Worm (Caenorhabditis elegans) whole organism, L1 larva: Measurements from ENCODE around the gene nra-1.

Experiments used
- C04F5.9 ChIP-seq: sonication (generic microtip); optimal IDR thresholded peaks from 2 replicates; lab custom pipeline; 2016; ENCODE audit warnings: missing genetic modification characterization, missing compliant biosample characterization
- C16A3.4 ChIP-seq: fragments of 150-350 bp; optimal IDR thresholded peaks from 2 replicates; lab custom pipeline; 2014; ENCODE audit warnings: missing biosample characterization, missing genetic modification characterization
- Y116A8C.19 ChIP-seq: sonication (generic microtip); optimal IDR thresholded peaks from 2 replicates; lab custom pipeline; 2016; ENCODE audit warnings: missing compliant biosample characterization, missing genetic modification characterization, borderline replicate concordance
- aha-1 ChIP-seq: fragments of 150-350 bp; optimal IDR thresholded peaks from 2 replicates; lab custom pipeline; 2014; ENCODE audit warnings: missing biosample characterization, missing genetic modification characterization
- alr-1 ChIP-seq: fragments of 200-800 bp; sonication (Bioruptor generic); optimal IDR thresholded peaks from 2 replicates; lab custom pipeline; 2018; ENCODE audit warnings: borderline replicate concordance, mild to moderate bottlenecking, missing genetic modification characterization, missing compliant biosample characterization
- ama-1 ChIP-seq: fragments of 150-350 bp; optimal IDR thresholded peaks from 2 replicates; lab custom pipeline; 2014
- ceh-63 ChIP-seq: fragments of 200-800 bp; sonication (Bioruptor generic); optimal IDR thresholded peaks from 2 replicates; lab custom pipeline; 2018; ENCODE audit warnings: mild to moderate bottlenecking, missing genetic modification characterization, missing compliant biosample characterization
- ceh-8 ChIP-seq: fragments of 200-800 bp; sonication (Bioruptor generic); optimal IDR thresholded peaks from 2 replicates; lab custom pipeline; 2018; ENCODE audit warnings: mild to moderate bottlenecking, missing genetic modification characterization, moderate library complexity, missing compliant biosample characterization
- ceh-82 ChIP-seq, 3 experiments: fragments of 150-350 bp in 1 of 3; sonication (generic microtip) in 2 of 3; optimal IDR thresholded peaks; 2 replicates each; lab custom pipeline; 2014 to 2017; ENCODE audit warnings: missing biosample characterization in 3 of 3, missing genetic modification characterization in 3 of 3
- ceh-90 ChIP-seq: sonication (generic microtip); optimal IDR thresholded peaks from 2 replicates; lab custom pipeline; 2016; ENCODE audit warnings: missing genetic modification characterization, missing compliant biosample characterization
- dsc-1 ChIP-seq: sonication (generic microtip); optimal IDR thresholded peaks from 2 replicates; lab custom pipeline; 2016; ENCODE audit warnings: mild to moderate bottlenecking, missing genetic modification characterization, missing compliant biosample characterization
- elt-2 ChIP-seq: sonication (generic microtip); optimal IDR thresholded peaks from 2 replicates; lab custom pipeline; 2016; ENCODE audit warnings: missing genetic modification characterization, mild to moderate bottlenecking, inconsistent platforms, missing compliant biosample characterization, missing genetic modification reagents
- elt-3 ChIP-seq, 6 experiments: fragments of 150-350 bp in 1 of 6; sonication (generic microtip); optimal IDR thresholded peaks; 2 replicates each; lab custom pipeline; 2017 to 2018; ENCODE audit warnings: missing biosample characterization in 6 of 6, missing genetic modification characterization in 6 of 6, inconsistent platforms in 1 of 6
- ets-5 ChIP-seq: fragments of 200-800 bp; sonication (Bioruptor generic); IDR thresholded peaks from 2 replicates; pipeline ENCODE4 v1.3.6; 2022; ENCODE audit warnings: missing genetic modification characterization, missing compliant biosample characterization
- fkh-4 ChIP-seq: sonication (generic microtip); optimal IDR thresholded peaks from 2 replicates; lab custom pipeline; 2016; ENCODE audit warnings: missing compliant biosample characterization, missing genetic modification characterization, borderline replicate concordance
- fos-1 ChIP-seq: fragments of 150-350 bp; optimal IDR thresholded peaks from 2 replicates; lab custom pipeline; 2014; ENCODE audit warnings: missing biosample characterization, missing genetic modification characterization
- grh-1 ChIP-seq: fragments of 200-800 bp; sonication (Bioruptor generic); IDR thresholded peaks from 2 replicates; pipeline ENCODE4 v1.3.6; 2022; ENCODE audit warnings: missing genetic modification reagents, missing genetic modification characterization, missing compliant biosample characterization
- hlh-17 ChIP-seq: fragments of 200-800 bp; sonication (Bioruptor generic); optimal IDR thresholded peaks from 2 replicates; lab custom pipeline; 2018; ENCODE audit warnings: missing genetic modification characterization, mild to moderate bottlenecking, missing compliant biosample characterization, moderate library complexity, borderline replicate concordance
- hpl-2 ChIP-seq: fragments of 150-350 bp; optimal IDR thresholded peaks from 2 replicates; lab custom pipeline; 2014; ENCODE audit warnings: missing biosample characterization, missing genetic modification reagents, missing genetic modification characterization
- irx-1 ChIP-seq: sonication (generic microtip); optimal IDR thresholded peaks from 2 replicates; lab custom pipeline; 2016; ENCODE audit warnings: missing genetic modification characterization, missing compliant biosample characterization
- jun-1 ChIP-seq: fragments of 150-350 bp; optimal IDR thresholded peaks from 2 replicates; lab custom pipeline; 2014; ENCODE audit warnings: missing biosample characterization, missing genetic modification reagents, missing genetic modification characterization
- lin-13 ChIP-seq: fragments of 150-350 bp; optimal IDR thresholded peaks from 2 replicates; lab custom pipeline; 2014; ENCODE audit warnings: missing biosample characterization, missing genetic modification reagents, missing genetic modification characterization
- lin-14 ChIP-seq: fragments of 200-800 bp; sonication (Bioruptor generic); optimal IDR thresholded peaks from 2 replicates; lab custom pipeline; 2018; ENCODE audit warnings: mild to moderate bottlenecking, missing genetic modification characterization, moderate library complexity, missing compliant biosample characterization
- lin-39 ChIP-seq: fragments of 150-350 bp; optimal IDR thresholded peaks from 2 replicates; lab custom pipeline; 2014; ENCODE audit warnings: missing biosample characterization, missing genetic modification reagents, missing genetic modification characterization
- lir-3 ChIP-seq: sonication (generic microtip); optimal IDR thresholded peaks from 2 replicates; lab custom pipeline; 2016; ENCODE audit warnings: mild to moderate bottlenecking, missing genetic modification characterization, moderate library complexity, missing compliant biosample characterization; ENCODE audit not compliant: poor library complexity
- lsy-2 ChIP-seq, 2 experiments: fragments of 150-350 bp; optimal IDR thresholded peaks; 2 replicates each; lab custom pipeline; 2014; ENCODE audit warnings: missing biosample characterization in 2 of 2, missing genetic modification characterization in 2 of 2
- mdl-1 ChIP-seq, 2 experiments: fragments of 150-350 bp; optimal IDR thresholded peaks; 2 replicates each; lab custom pipeline; 2014 to 2017; ENCODE audit warnings: missing biosample characterization in 2 of 2, missing genetic modification characterization in 2 of 2, inconsistent platforms in 1 of 2
- nhr-11 ChIP-seq: fragments of 150-350 bp; optimal IDR thresholded peaks from 2 replicates; lab custom pipeline; 2014; ENCODE audit warnings: missing biosample characterization, missing genetic modification characterization
- nhr-19 ChIP-seq: fragments of 200-800 bp; sonication (Bioruptor generic); conservative IDR thresholded peaks from 2 replicates; pipeline ENCODE4 v1.3.6; 2022; ENCODE audit warnings: missing genetic modification characterization, missing compliant biosample characterization
- nhr-20 ChIP-seq: sonication (generic microtip); optimal IDR thresholded peaks from 2 replicates; lab custom pipeline; 2016; ENCODE audit warnings: mild to moderate bottlenecking, missing genetic modification characterization, missing compliant biosample characterization
- nhr-28 ChIP-seq: fragments of 150-350 bp; optimal IDR thresholded peaks from 2 replicates; lab custom pipeline; 2014; ENCODE audit warnings: missing biosample characterization, missing genetic modification characterization
- nhr-47 ChIP-seq: sonication (generic microtip); optimal IDR thresholded peaks from 2 replicates; lab custom pipeline; 2016; ENCODE audit warnings: mild to moderate bottlenecking, missing genetic modification characterization, moderate library complexity, missing compliant biosample characterization
- nhr-76 ChIP-seq: sonication (generic microtip); optimal IDR thresholded peaks from 2 replicates; lab custom pipeline; 2017; ENCODE audit warnings: missing biosample characterization, missing genetic modification characterization
- nhr-84 ChIP-seq: sonication (generic microtip); optimal IDR thresholded peaks from 2 replicates; lab custom pipeline; 2017; ENCODE audit warnings: missing biosample characterization, missing genetic modification characterization
- nhr-85 ChIP-seq: sonication (generic microtip); peaks from one replicate; lab custom pipeline; 2016; ENCODE audit warnings: missing genetic modification characterization, inconsistent platforms, missing compliant biosample characterization
- nhr-90 ChIP-seq: sonication (generic microtip); optimal IDR thresholded peaks from 2 replicates; lab custom pipeline; 2016; ENCODE audit warnings: mild to moderate bottlenecking, missing genetic modification characterization, missing compliant biosample characterization; ENCODE audit not compliant: poor library complexity
- pag-3 ChIP-seq: sonication (generic microtip); optimal IDR thresholded peaks from 2 replicates; lab custom pipeline; 2017; ENCODE audit warnings: missing genetic modification characterization, mild to moderate bottlenecking, missing compliant biosample characterization, antibody characterized with exemption, borderline replicate concordance; ENCODE audit not compliant: insufficient read depth
- rnt-1 ChIP-seq: sonication (generic microtip); optimal IDR thresholded peaks from 2 replicates; lab custom pipeline; 2016; ENCODE audit warnings: mild to moderate bottlenecking, missing genetic modification characterization, moderate library complexity, missing compliant biosample characterization
- snpc-4 ChIP-seq: fragments of 150-350 bp; optimal IDR thresholded peaks from 2 replicates; lab custom pipeline; 2014; ENCODE audit warnings: missing biosample characterization, missing genetic modification characterization
- snu-23 ChIP-seq: sonication (generic microtip); optimal IDR thresholded peaks from 2 replicates; lab custom pipeline; 2016; ENCODE audit warnings: missing genetic modification characterization, missing compliant biosample characterization
- sox-4 ChIP-seq: sonication (generic microtip); optimal IDR thresholded peaks from 2 replicates; lab custom pipeline; 2016; ENCODE audit warnings: missing genetic modification characterization, missing compliant biosample characterization
- sptf-1 ChIP-seq: fragments of 150-350 bp; optimal IDR thresholded peaks from 2 replicates; lab custom pipeline; 2014; ENCODE audit warnings: missing biosample characterization, missing genetic modification characterization
- sup-37 ChIP-seq: fragments of 200-800 bp; sonication (Bioruptor generic); optimal IDR thresholded peaks from 2 replicates; lab custom pipeline; 2018; ENCODE audit warnings: mild to moderate bottlenecking, missing genetic modification characterization, missing compliant biosample characterization
- swsn-7 ChIP-seq: sonication (generic microtip); optimal IDR thresholded peaks from 2 replicates; lab custom pipeline; 2016; ENCODE audit warnings: missing genetic modification characterization, missing compliant biosample characterization
- tbx-2 ChIP-seq: sonication (generic microtip); optimal IDR thresholded peaks from 2 replicates; lab custom pipeline; 2016; ENCODE audit warnings: missing genetic modification characterization, missing compliant biosample characterization
- unc-62 ChIP-seq: fragments of 150-350 bp; optimal IDR thresholded peaks from 2 replicates; lab custom pipeline; 2014; ENCODE audit warnings: missing biosample characterization, missing genetic modification reagents, missing genetic modification characterization
- unc-98 ChIP-seq: fragments of 200-800 bp; sonication (Bioruptor generic); IDR thresholded peaks from 2 replicates; pipeline ENCODE4 v1.3.6; 2022; ENCODE audit warnings: missing genetic modification characterization, missing compliant biosample characterization
- vab-15 ChIP-seq: sonication (generic microtip); optimal IDR thresholded peaks from 2 replicates; lab custom pipeline; 2017; ENCODE audit warnings: missing genotype, mild to moderate bottlenecking, missing genetic modification characterization, missing compliant biosample characterization
- zag-1 ChIP-seq: fragments of 150-350 bp; optimal IDR thresholded peaks from 2 replicates; lab custom pipeline; 2014; ENCODE audit warnings: missing biosample characterization, missing genetic modification characterization
- zip-4 ChIP-seq: fragments of 200-800 bp; sonication (Bioruptor generic); optimal IDR thresholded peaks from 2 replicates; lab custom pipeline; 2018; ENCODE audit warnings: mild to moderate bottlenecking, missing genetic modification characterization, moderate library complexity, missing compliant biosample characterization

nra-1 gene

DNA sequence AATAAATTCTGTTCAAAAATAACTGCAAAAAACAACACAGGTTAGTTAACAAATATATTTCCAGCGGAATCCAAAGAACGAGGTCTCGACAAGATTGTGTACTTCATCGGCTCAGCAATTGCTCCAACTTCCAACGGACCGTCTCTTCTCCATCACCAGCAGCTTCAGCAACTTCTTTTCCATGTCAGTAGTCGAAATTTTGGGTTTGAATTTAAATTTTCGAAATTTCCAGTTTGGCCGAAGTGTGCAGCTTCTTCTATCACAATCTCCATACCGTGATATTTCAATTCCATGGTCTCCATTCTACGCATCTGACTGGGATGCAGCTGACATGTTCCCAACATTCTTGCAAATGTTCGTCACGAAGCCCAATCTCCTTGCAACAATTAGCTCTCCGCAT, 30.6 kb downstream of the nra-1 start (continued):
- TF ChIP-seq nhr-84 (tag; lab: Kevin White, UChicago), result no peak

- TF ChIP-seq nhr-11 (peak; percentile 97), nhr-19 (GFP tag; lab: Robert Waterston, UW) (peak; percentile 99), unc-62 (GFP tag; lab: Kevin White, UChicago) (peak; percentile 33), nhr-84 (tag; lab: Kevin White, UChicago) (no peak), elt-2 (peak; percentile 94), zag-1 (peak; percentile 90), lin-14 (GFP tag; lab: Kevin White, UChicago) (peak; percentile 99), ceh-82 (tag; optimal IDR thresholded peaks at IDR 0.05; lab: Kevin White, UChicago) (peak; percentile 99 to 100 (median 100)), C04F5.9 (tag; lab: Kevin White, UChicago) (peak; percentile 92), ets-5 (GFP tag; lab: Robert Waterston, UW) (no peak), grh-1 (GFP tag; lab: Robert Waterston, UW) (peak; percentile 98), nhr-20 (tag; lab: Kevin White, UChicago) (peak; percentile 99), jun-1 (peak; percentile 98), sup-37 (GFP tag; lab: Kevin White, UChicago) (peak; percentile 98), lir-3 (tag; lab: Kevin White, UChicago) (peak; percentile 94), nhr-47 (tag; lab: Kevin White, UChicago) (peak; percentile 99), lsy-2 (tag; optimal IDR thresholded peaks at IDR 0.05; lab: Kevin White, UChicago) (peak; percentile 97), lin-13 (GFP tag; lab: Kevin White, UChicago) (peak; percentile 99), C16A3.4 (tag; lab: Kevin White, UChicago) (peak; percentile 100), snu-23 (GFP tag; lab: Kevin White, UChicago) (peak; percentile 99), ceh-90 (tag; lab: Kevin White, UChicago) (peak; percentile 68), Y116A8C.19 (tag; lab: Kevin White, UChicago) (no peak), lin-39 (peak; percentile 99), mdl-1 (tag; optimal IDR thresholded peaks at IDR 0.05; lab: Kevin White, UChicago) (peak; percentile 38 to 95), tbx-2 (tag; lab: Kevin White, UChicago) (peak; percentile 99), fos-1 (tag; lab: Kevin White, UChicago) (peak; percentile 96), snpc-4 (tag; lab: Kevin White, UChicago) (peak; percentile 95), dsc-1 (peak; percentile 99), hlh-17 (GFP tag; lab: Kevin White, UChicago) (no peak), fkh-4 (peak; percentile 82), vab-15 (tag; lab: Kevin White, UChicago) (peak; percentile 88), aha-1 (tag; lab: Kevin White, UChicago) (peak; percentile 97), pag-3 (tag; lab: Kevin White, UChicago) (peak; percentile 74), ceh-8 (GFP tag; lab: Kevin White, UChicago) (peak; percentile 97), sptf-1 (tag; lab: Kevin White, UChicago) (no peak), nhr-28 (tag; lab: Kevin White, UChicago) (no peak), elt-3 (tag; optimal IDR thresholded peaks at IDR 0.05; lab: Kevin White, UChicago) (peak; percentile 60 to 97 (median 88)), swsn-7 (tag; lab: Kevin White, UChicago) (peak; percentile 99), irx-1 (tag; lab: Kevin White, UChicago) (peak; percentile 98), ceh-63 (GFP tag; lab: Kevin White, UChicago) (no peak), alr-1 (tag; lab: Kevin White, UChicago) (no peak), zip-4 (GFP tag; lab: Kevin White, UChicago) (peak; percentile 94), ama-1 (lab: Kevin White, UChicago) (peak; percentile 84), nhr-90 (tag; lab: Kevin White, UChicago) (peak; percentile 99), hpl-2 (GFP tag; lab: Kevin White, UChicago) (peak; percentile 92), sox-4 (tag; lab: Kevin White, UChicago) (peak; percentile 96), nhr-85 (peak; percentile 99), unc-98 (GFP tag; lab: Robert Waterston, UW) (peak; percentile 83), nhr-76 (tag; lab: Kevin White, UChicago) (peak; percentile 80), rnt-1 (peak; percentile 99)
Measured at ce11 chrIV:17249691-17250181, 34.3 kb downstream of the nra-1 start, which contains the start of gene eelo-2. Gene eelo-2, plus strand, starts transcription at chrIV:17250131.
